Worm (Caenorhabditis elegans) whole organism, young adult: Measurements from ENCODE around the gene nhr-182.

Experiments
- Y67H2A.10 ChIP-seq: fragments of 200-800 bp; sonication (Bioruptor generic); conservative IDR thresholded peaks from 2 replicates; pipeline ENCODE4 v1.3.6; 2022; ENCODE audit warnings: missing genetic modification reagents, missing genetic modification characterization, missing compliant biosample characterization
- ama-1 ChIP-seq, 3 experiments: fragments of 150-350 bp in 1 of 3; sonication (generic microtip) in 2 of 3; optimal IDR thresholded peaks; 2 replicates each; lab custom pipeline; 2014 to 2018; ENCODE audit warnings: missing biosample characterization in 2 of 3, missing genetic modification characterization in 2 of 3, missing genetic modification reagents in 2 of 3
- attf-6 ChIP-seq: fragments of 200-800 bp; sonication (Bioruptor generic); IDR thresholded peaks from 2 replicates; pipeline ENCODE4 v1.3.6; 2022; ENCODE audit warnings: missing genetic modification reagents, missing genetic modification characterization, missing compliant biosample characterization
- cebp-2 ChIP-seq: fragments of 200-800 bp; sonication (Bioruptor generic); IDR thresholded peaks from 2 replicates; pipeline ENCODE4 v1.3.6; 2022; ENCODE audit warnings: missing genetic modification characterization, missing compliant biosample characterization
- nfya-1 ChIP-seq: sonication (generic microtip); optimal IDR thresholded peaks from 2 replicates; lab custom pipeline; 2017; ENCODE audit warnings: antibody characterized with exemption, missing compliant biosample characterization, missing genetic modification characterization, borderline replicate concordance; ENCODE audit not compliant: insufficient read depth
- nhr-80 ChIP-seq: sonication (generic microtip); optimal IDR thresholded peaks from 2 replicates; lab custom pipeline; 2016; ENCODE audit warnings: missing genetic modification characterization, missing compliant biosample characterization
- pha-4 ChIP-seq: fragments of 150-350 bp; sonication (generic microtip); optimal IDR thresholded peaks from 2 replicates; lab custom pipeline; 2014; ENCODE audit warnings: missing biosample characterization, missing genetic modification reagents, missing genetic modification characterization
- sea-2 ChIP-seq: fragments of 200-800 bp; sonication (Bioruptor generic); IDR thresholded peaks from 2 replicates; pipeline ENCODE4 v1.3.6; 2022; ENCODE audit warnings: missing genetic modification characterization, missing compliant biosample characterization
- snpc-4 ChIP-seq, 5 experiments: fragments of 150-350 bp in 1 of 5; sonication (generic microtip) in 4 of 5; optimal IDR thresholded peaks; 2 replicates each; lab custom pipeline; 2014 to 2018; ENCODE audit warnings: missing genetic modification characterization in 5 of 5, missing biosample characterization in 3 of 5, antibody characterized with exemption in 2 of 5, mild to moderate bottlenecking in 2 of 5, missing compliant biosample characterization in 2 of 5, missing genotype in 2 of 5, moderate library complexity in 2 of 5, missing genetic modification reagents in 1 of 5
- zim-3 ChIP-seq: sonication (generic microtip); optimal IDR thresholded peaks from 2 replicates; lab custom pipeline; 2017; ENCODE audit warnings: mild to moderate bottlenecking, missing genetic modification characterization, moderate library complexity, missing compliant biosample characterization
- ztf-28 ChIP-seq: fragments of 200-800 bp; sonication (Bioruptor generic); IDR thresholded peaks from 2 replicates; pipeline ENCODE4 v1.3.6; 2022; ENCODE audit warnings: missing genetic modification reagents, missing genetic modification characterization, missing compliant biosample characterization

ce11 chrV:2290329-2290728 lies 30.6 kb upstream of the nhr-182 start, which contains the start of gene nhr-225:
- TF ChIP-seq nfya-1 (no peak), pha-4 (tag; lab: Kevin White, UChicago) (no peak), cebp-2 (GFP tag; lab: Robert Waterston, UW) (no peak), sea-2 (no peak), Y67H2A.10 (no peak), zim-3 (no peak), ama-1 (optimal IDR thresholded peaks at IDR 0.05; lab: Kevin White, UChicago) (no peak), ama-1 (GFP tag; optimal IDR thresholded peaks at IDR 0.05; lab: Kevin White, UChicago) (no peak), ztf-28 (GFP tag; lab: Robert Waterston, UW) (no peak), attf-6 (GFP tag; lab: Robert Waterston, UW) (no peak), nhr-80 (tag; lab: Kevin White, UChicago) (no peak), snpc-4 (GFP tag; optimal IDR thresholded peaks at IDR 0.05; lab: Kevin White, UChicago) (no peak), snpc-4 (tag; optimal IDR thresholded peaks at IDR 0.05; lab: Kevin White, UChicago) (no peak)
